Worm (Caenorhabditis elegans) whole organism, midembryonic: ENCODE data around the gene C16C8.7.

Source experiments
- T22C8.4 ChIP-seq: fragments of 200-800 bp; sonication (Bioruptor generic); IDR thresholded peaks from 2 replicates; pipeline ENCODE4 v1.3.6; 2022; ENCODE audit warnings: missing genetic modification characterization, missing compliant biosample characterization
- cog-1 ChIP-seq: sonication (generic microtip); optimal IDR thresholded peaks from 2 replicates; lab custom pipeline; 2016; ENCODE audit warnings: missing genetic modification characterization, missing compliant biosample characterization
- flt-1 ChIP-seq: fragments of 200-800 bp; sonication (Bioruptor generic); IDR thresholded peaks from 2 replicates; pipeline ENCODE4 v1.3.6; 2022; ENCODE audit warnings: missing genetic modification characterization, missing compliant biosample characterization
- klf-2 ChIP-seq: fragments of 200-800 bp; sonication (Bioruptor generic); conservative IDR thresholded peaks from 2 replicates; pipeline ENCODE4 v1.3.6; 2022; ENCODE audit warnings: missing genetic modification reagents, missing genetic modification characterization, missing compliant biosample characterization
- med-1 ChIP-seq: sonication (generic microtip); optimal IDR thresholded peaks from 2 replicates; lab custom pipeline; 2017; ENCODE audit warnings: missing genetic modification characterization, mild to moderate bottlenecking, missing compliant biosample characterization, antibody characterized with exemption, missing genetic modification reagents; ENCODE audit not compliant: insufficient read depth
- ref-1 ChIP-seq: fragments of 200-800 bp; sonication (Bioruptor generic); conservative IDR thresholded peaks from 2 replicates; pipeline ENCODE4 v1.3.6; 2022; ENCODE audit warnings: missing genetic modification reagents, missing genetic modification characterization, missing compliant biosample characterization
- tab-1 ChIP-seq: fragments of 200-800 bp; sonication (Bioruptor generic); IDR thresholded peaks from 2 replicates; pipeline ENCODE4 v1.3.6; 2022; ENCODE audit warnings: missing genetic modification characterization, missing compliant biosample characterization
- ztf-23 ChIP-seq: fragments of 200-800 bp; sonication (Bioruptor generic); IDR thresholded peaks from 2 replicates; pipeline ENCODE4 v1.3.6; 2022; ENCODE audit warnings: missing genetic modification reagents, missing genetic modification characterization, missing compliant biosample characterization
- ztf-29 ChIP-seq: fragments of 200-800 bp; sonication (Bioruptor generic); IDR thresholded peaks from 2 replicates; pipeline ENCODE4 v1.3.6; 2022; ENCODE audit warnings: missing genetic modification reagents, missing genetic modification characterization, missing compliant biosample characterization

C16C8.7 gene

DNA sequence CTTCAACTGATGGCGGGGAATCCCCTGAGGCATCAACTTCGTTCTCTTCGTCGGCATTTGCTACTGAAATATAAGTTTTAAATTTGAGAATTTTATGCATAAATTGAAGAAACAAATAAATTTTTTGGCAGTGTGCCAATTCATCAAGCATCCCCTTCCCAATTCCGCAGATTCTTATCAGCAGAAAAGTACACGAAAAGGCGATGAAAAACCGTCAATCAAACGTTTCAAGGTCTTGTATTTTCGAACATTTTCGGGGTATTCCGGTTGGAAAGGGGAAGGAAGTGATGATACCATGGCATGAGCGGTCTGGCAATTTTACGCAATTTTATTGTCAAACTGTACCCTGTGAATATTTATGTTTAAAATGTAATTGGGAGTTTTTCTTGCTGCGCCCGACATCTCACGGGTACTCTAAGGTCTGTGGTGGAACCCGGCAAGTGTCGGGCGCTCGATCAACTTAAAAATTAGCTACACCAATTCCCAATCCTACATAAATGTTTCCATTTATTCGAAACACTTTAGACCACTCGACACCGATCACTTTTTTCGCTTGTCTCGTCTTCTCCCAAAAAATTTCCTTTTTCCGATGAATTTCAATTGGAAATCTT is 24.9 kb downstream of the C16C8.7 start:
- TF ChIP-seq cog-1 (no peak), klf-2 (no peak)

DNA sequence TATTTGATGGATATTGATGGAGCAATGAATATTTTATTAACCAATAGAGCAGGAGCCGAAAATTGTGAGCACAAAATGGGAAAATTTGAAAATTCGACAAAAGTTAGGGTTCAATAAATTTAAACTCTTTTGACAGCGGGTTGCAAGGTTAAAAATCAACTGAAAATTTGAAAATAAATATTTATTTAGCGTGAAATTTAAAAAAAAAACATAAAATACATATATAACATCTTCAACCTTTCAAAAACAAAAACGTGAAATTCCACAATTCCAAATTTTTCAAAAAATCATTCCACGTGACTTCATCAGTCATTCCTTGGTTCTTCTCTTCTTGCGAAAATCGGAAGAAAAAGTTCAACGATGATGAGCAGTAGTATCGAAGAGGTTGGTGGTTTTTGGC is 30.5 kb downstream of the C16C8.7 start, which contains the start of gene C16C8.18:
C16C8.18 (plus strand) TSS at position 301 of the 400 bp plus-strand sequence.
- TF ChIP-seq ztf-23 (GFP tag; lab: Robert Waterston, UW) (no peak), ztf-29 (GFP tag; lab: Robert Waterston, UW) (no peak), flt-1 (GFP tag; lab: Robert Waterston, UW) (no peak), med-1 (no peak), cog-1 (no peak), T22C8.4 (GFP tag; lab: Robert Waterston, UW) (no peak), ref-1 (GFP tag; lab: Robert Waterston, UW) (no peak)

DNA sequence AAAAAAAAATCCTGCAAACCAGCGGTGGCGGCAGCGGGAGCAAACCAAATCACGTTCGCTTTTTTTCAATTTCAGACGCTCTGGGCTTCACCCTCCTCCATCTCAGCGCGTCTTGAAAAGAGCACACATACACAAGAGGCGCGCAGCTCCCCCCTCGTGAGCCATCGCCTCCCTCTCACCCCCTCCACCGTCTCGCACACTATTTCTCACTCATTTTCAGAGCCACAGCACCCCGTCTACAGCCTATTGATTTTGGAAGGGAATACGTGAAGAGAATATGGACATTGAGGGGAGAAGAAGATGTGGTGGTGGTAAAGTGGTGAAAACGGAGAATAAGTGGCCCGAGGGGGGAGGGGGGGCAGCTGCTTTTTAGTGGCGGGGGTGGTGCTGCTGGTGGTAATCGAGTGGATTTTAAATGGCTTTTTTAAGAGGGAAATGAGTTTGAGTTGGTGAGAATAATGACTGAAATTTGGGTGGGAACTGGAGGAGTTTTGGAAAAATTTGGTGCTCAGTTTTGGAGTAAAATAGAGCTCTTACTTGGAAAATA is 31.7 kb downstream of the C16C8.7 start:
- TF ChIP-seq ztf-23 (GFP tag; lab: Robert Waterston, UW) (peak; percentile 56; the same call in 1 of the 2 replicates), T22C8.4 (GFP tag; lab: Robert Waterston, UW) (0 out of 2 replicates have a peak, but pooled peaks have one; percentile 16), flt-1 (GFP tag; lab: Robert Waterston, UW) (no peak)

DNA sequence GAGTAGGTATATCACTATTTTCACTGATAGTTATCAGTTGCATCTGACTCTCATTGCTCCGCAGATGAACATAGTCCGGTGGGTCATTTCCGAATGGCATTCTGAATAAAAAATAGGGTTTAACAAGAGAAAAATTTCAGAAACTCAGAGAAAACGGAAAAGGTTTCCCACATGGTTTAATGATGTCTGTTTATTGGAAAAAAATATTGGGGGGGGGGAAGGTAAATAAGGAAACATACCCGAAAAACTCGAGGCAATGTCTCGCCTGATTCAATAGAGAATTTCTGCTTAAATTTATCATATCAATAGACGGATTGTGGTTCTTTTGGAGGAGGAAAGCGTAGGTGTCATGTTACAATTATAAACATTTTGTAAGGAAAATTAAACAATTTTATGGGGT is 34.5 kb downstream of the C16C8.7 start, which contains the start of gene nep-11:
nep-11 (minus strand) TSS at position 101 of the 400 bp plus-strand sequence.
- TF ChIP-seq ztf-23 (GFP tag; lab: Robert Waterston, UW) = no peak
- TF ChIP-seq klf-2 = no peak
- no peak for TF ChIP-seq ref-1 (GFP tag; lab: Robert Waterston, UW)
- TF ChIP-seq T22C8.4 (GFP tag; lab: Robert Waterston, UW) = no peak
- no peak for TF ChIP-seq tab-1 (GFP tag; lab: Robert Waterston, UW)
- no peak for TF ChIP-seq med-1
- TF ChIP-seq ztf-29 (GFP tag; lab: Robert Waterston, UW) = no peak
- TF ChIP-seq cog-1 = no peak
- TF ChIP-seq flt-1 (GFP tag; lab: Robert Waterston, UW) = no peak

DNA sequence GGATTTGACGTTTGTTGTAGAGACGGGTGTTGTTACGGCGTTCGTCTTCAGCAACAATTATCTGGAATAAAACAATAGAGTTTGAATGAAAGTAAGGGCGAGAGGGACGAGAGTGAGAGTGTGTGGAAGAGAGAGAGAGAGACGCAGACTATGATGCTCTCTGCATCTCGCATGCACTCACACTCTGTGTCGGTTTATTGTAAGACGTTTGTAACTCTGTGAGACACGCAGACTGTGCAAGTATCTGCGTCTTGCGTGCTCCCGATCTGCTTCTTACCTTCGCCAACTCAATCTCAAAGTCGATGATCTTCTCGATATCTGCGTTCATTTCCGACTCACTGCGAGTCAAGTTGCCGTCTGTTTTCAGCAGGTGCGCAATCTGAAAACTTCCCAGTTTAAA is 37.0 kb downstream of the C16C8.7 start:
- TF ChIP-seq ztf-23 (GFP tag; lab: Robert Waterston, UW) = no peak
- no peak for TF ChIP-seq flt-1 (GFP tag; lab: Robert Waterston, UW)
- no peak for TF ChIP-seq med-1
- TF ChIP-seq ztf-29 (GFP tag; lab: Robert Waterston, UW) = no peak
- no peak for TF ChIP-seq tab-1 (GFP tag; lab: Robert Waterston, UW)
- TF ChIP-seq cog-1 = no peak
- TF ChIP-seq T22C8.4 (GFP tag; lab: Robert Waterston, UW) = no peak
- no peak for TF ChIP-seq ref-1 (GFP tag; lab: Robert Waterston, UW)
- TF ChIP-seq klf-2 = no peak

DNA sequence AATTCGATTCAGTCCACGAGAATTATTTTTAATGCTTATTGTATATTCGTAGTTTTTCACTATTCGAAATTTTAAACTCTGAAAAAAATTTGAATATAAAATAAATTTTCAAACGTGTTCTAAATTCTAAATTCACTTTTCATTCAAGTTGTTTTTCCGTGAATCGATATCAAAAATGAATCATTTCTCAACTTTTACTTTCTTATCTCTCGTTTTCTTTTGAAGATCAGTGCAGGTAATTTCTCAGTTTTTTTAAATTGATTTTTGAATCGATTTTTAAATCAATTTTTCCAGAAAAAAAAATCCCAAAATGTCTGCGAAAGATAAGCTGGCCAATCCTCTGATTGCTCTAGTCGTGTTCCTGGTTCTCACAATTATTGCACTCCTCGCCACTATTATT is 43.4 kb downstream of the C16C8.7 start, which contains the start of gene nep-6:
nep-6 (plus strand) TSS at position 301 of the 400 bp plus-strand sequence.
- TF ChIP-seq klf-2 = no peak
- TF ChIP-seq cog-1 = no peak
- no peak for TF ChIP-seq ref-1 (GFP tag; lab: Robert Waterston, UW)
- no peak for TF ChIP-seq med-1

DNA sequence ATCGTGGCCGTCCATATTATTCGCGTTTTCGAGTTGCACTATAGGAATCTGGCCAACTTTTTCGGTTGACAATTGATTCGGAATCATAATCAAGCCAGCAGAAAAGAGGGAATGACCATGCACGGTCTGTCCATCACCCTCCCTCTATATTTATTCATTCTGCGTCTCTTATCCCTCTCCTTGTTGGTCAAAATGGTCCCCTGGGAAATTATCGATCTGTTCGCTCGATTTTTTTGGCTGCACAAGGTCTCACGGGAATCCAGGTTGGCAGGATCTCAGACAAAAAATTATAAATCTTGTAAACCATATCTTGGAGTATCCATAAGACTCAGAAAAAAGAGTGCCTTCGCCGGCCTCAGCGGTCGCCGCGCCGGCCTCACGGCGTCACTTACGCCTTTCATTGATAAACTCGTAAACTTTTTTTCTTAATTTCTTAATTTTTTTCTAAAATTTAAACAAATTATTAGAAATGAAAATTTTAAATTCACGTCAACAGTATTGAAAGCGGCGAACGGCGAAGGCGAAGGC is 45.5 kb downstream of the C16C8.7 start, which contains the start of the genes F18A12.7 and F18A12.2:
F18A12.7 (minus strand) TSS at position 101 of the 528 bp plus-strand sequence.
F18A12.2 (plus strand) TSS at position 478 of the 528 bp plus-strand sequence.
- TF ChIP-seq tab-1 (GFP tag; lab: Robert Waterston, UW) (no peak), T22C8.4 (GFP tag; lab: Robert Waterston, UW) (no peak), klf-2 (no peak), ztf-23 (GFP tag; lab: Robert Waterston, UW) (no peak), ztf-29 (GFP tag; lab: Robert Waterston, UW) (no peak), cog-1 (no peak), med-1 (no peak), flt-1 (GFP tag; lab: Robert Waterston, UW) (no peak), ref-1 (GFP tag; lab: Robert Waterston, UW) (no peak)
